Fruit fly (Drosophila melanogaster) whole organism, wandering third instar larva: ENCODE data around the gene CG32271.
A peak's percentile ranks its signal among the peaks of the same experiment; 100 is the strongest.

ENCODE experiments used
- Abd-B ChIP-seq: fragments of >200 bp; optimal IDR thresholded peaks from 2 replicates; lab custom pipeline; 2017; ENCODE audit warnings: missing biosample characterization, missing genetic modification characterization
- CG32264 ChIP-seq: fragments of 200-800 bp; sonication (Bioruptor generic); optimal IDR thresholded peaks from 2 replicates; lab custom pipeline; 2016; ENCODE audit warnings: missing biosample characterization, missing genetic modification characterization
- CG9705 ChIP-seq: fragments of 200-800 bp; sonication (Bioruptor generic); optimal IDR thresholded peaks from 2 replicates; lab custom pipeline; 2018; ENCODE audit warnings: missing biosample characterization, mild to moderate bottlenecking, missing genetic modification characterization
- CrebA ChIP-seq: fragments of 200-800 bp; sonication (Bioruptor generic); optimal IDR thresholded peaks from 2 replicates; lab custom pipeline; 2016; ENCODE audit warnings: missing biosample characterization, mild to moderate bottlenecking, missing genetic modification characterization, borderline replicate concordance
- Dfd ChIP-seq: fragments of >200 bp; optimal IDR thresholded peaks from 2 replicates; lab custom pipeline; 2017; ENCODE audit warnings: missing biosample characterization, missing genetic modification characterization
- Dif ChIP-seq: fragments of 200-275, 200-300 bp; sonication (Bioruptor generic); optimal IDR thresholded peaks from 2 replicates; lab custom pipeline; 2018; ENCODE audit warnings: missing biosample characterization, missing genetic modification characterization; ENCODE audit not compliant: partially characterized antibody
- GATAd ChIP-seq: sonication (Bioruptor generic); optimal IDR thresholded peaks from 2 replicates; lab custom pipeline; 2016; ENCODE audit warnings: missing biosample characterization, missing genetic modification characterization
- HLH106 ChIP-seq: fragments of 200-800 bp; optimal IDR thresholded peaks from 3 replicates; lab custom pipeline; 2019; ENCODE audit warnings: missing biosample characterization, mild to moderate bottlenecking, missing genetic modification characterization, moderate library complexity
- Hnf4 ChIP-seq: fragments of 200-800 bp; sonication (Bioruptor generic); optimal IDR thresholded peaks from 2 replicates; lab custom pipeline; 2016; ENCODE audit warnings: missing biosample characterization, mild to moderate bottlenecking, missing genetic modification characterization
- Hr78 ChIP-seq: fragments of >200 bp; optimal IDR thresholded peaks from 2 replicates; lab custom pipeline; 2017; ENCODE audit warnings: missing biosample characterization, missing genetic modification characterization
- Hr83 ChIP-seq: fragments of 200-300 bp; sonication (Bioruptor generic); optimal IDR thresholded peaks from 2 replicates; lab custom pipeline; 2016; ENCODE audit warnings: missing biosample characterization, mild to moderate bottlenecking, missing genetic modification characterization, moderate library complexity; ENCODE audit not compliant: poor library complexity, severe bottlenecking
- Jra ChIP-seq: sonication (Bioruptor generic); optimal IDR thresholded peaks from 2 replicates; lab custom pipeline; 2016; ENCODE audit warnings: missing biosample characterization, missing genetic modification characterization
- Mio ChIP-seq: sonication (Bioruptor generic); optimal IDR thresholded peaks from 2 replicates; lab custom pipeline; 2016; ENCODE audit warnings: missing biosample characterization, missing genetic modification characterization
- Myc ChIP-seq: fragments of >200 bp; optimal IDR thresholded peaks from 2 replicates; lab custom pipeline; 2017
- N ChIP-seq: fragments of >200 bp; optimal IDR thresholded peaks from 2 replicates; lab custom pipeline; 2018; ENCODE audit warnings: missing biosample characterization, missing external identifiers, missing genetic modification characterization
- OdsH ChIP-seq: fragments of 200-800 bp; sonication (Bioruptor generic); optimal IDR thresholded peaks from 2 replicates; lab custom pipeline; 2016; ENCODE audit warnings: missing biosample characterization, mild to moderate bottlenecking, missing genetic modification characterization
- Rel ChIP-seq, 2 experiments: fragments of 200-800 bp; sonication (Bioruptor generic) in 1 of 2; optimal IDR thresholded peaks; 2 replicates in 1 of 2; 3 replicates in 1 of 2; lab custom pipeline; 2016 to 2019; ENCODE audit warnings: mild to moderate bottlenecking in 2 of 2, missing biosample characterization in 2 of 2, missing genetic modification characterization in 2 of 2, moderate library complexity in 1 of 2
- Sp1 ChIP-seq: fragments of 200-800 bp; sonication (Bioruptor generic); optimal IDR thresholded peaks from 3 replicates; lab custom pipeline; 2019; ENCODE audit warnings: missing biosample characterization, mild to moderate bottlenecking, missing genetic modification characterization, moderate library complexity
- Vsx2 ChIP-seq: fragments of 200-300, 225-300 bp; sonication (Bioruptor generic); optimal IDR thresholded peaks from 2 replicates; lab custom pipeline; 2018; ENCODE audit warnings: missing biosample characterization, missing genetic modification characterization; ENCODE audit not compliant: partially characterized antibody
- br ChIP-seq: fragments of 200-800 bp; sonication (Bioruptor generic); optimal IDR thresholded peaks from 2 replicates; lab custom pipeline; 2016; ENCODE audit warnings: missing biosample characterization, missing genetic modification characterization
- brk ChIP-seq: fragments of 200-800 bp; sonication (Bioruptor generic); optimal IDR thresholded peaks from 2 replicates; lab custom pipeline; 2016; ENCODE audit warnings: missing biosample characterization, mild to moderate bottlenecking, missing genetic modification characterization
- dl ChIP-seq, 2 experiments: fragments of 175-275, 200-275 bp in 1 of 2; fragments of 200-275 bp in 1 of 2; sonication (Bioruptor generic); optimal IDR thresholded peaks; lab custom pipeline; 2018; ENCODE audit warnings: mild to moderate bottlenecking in 2 of 2, missing biosample characterization in 2 of 2, missing genetic modification characterization in 2 of 2, moderate library complexity in 2 of 2; ENCODE audit not compliant: partially characterized antibody in 2 of 2, insufficient read depth in 1 of 2
- dmrt93B ChIP-seq: fragments of 200-800 bp; sonication (Bioruptor generic); optimal IDR thresholded peaks from 2 replicates; lab custom pipeline; 2018; ENCODE audit warnings: missing biosample characterization, mild to moderate bottlenecking, missing genetic modification characterization
- dsf ChIP-seq: sonication (Bioruptor generic); optimal IDR thresholded peaks from 2 replicates; lab custom pipeline; 2016; ENCODE audit warnings: missing biosample characterization, missing genetic modification characterization, borderline replicate concordance
- ey ChIP-seq: fragments of 200-800 bp; sonication (Bioruptor generic); optimal IDR thresholded peaks from 2 replicates; lab custom pipeline; 2016; ENCODE audit warnings: missing biosample characterization, missing genetic modification characterization
- foxo ChIP-seq, 2 experiments: fragments of 200-800 bp; sonication (Bioruptor generic); optimal IDR thresholded peaks; 2 replicates in 1 of 2; 3 replicates in 1 of 2; lab custom pipeline; 2016 to 2017; ENCODE audit warnings: missing biosample characterization in 2 of 2, missing genetic modification characterization in 2 of 2
- fru ChIP-seq: fragments of 200-800 bp; sonication (Bioruptor generic); optimal IDR thresholded peaks from 3 replicates; lab custom pipeline; 2016; ENCODE audit warnings: missing biosample characterization, mild to moderate bottlenecking, missing genetic modification characterization
- h ChIP-seq: fragments of 200-800 bp; sonication (Bioruptor generic); optimal IDR thresholded peaks from 3 replicates; lab custom pipeline; 2016; ENCODE audit warnings: missing biosample characterization, mild to moderate bottlenecking, missing genetic modification characterization
- jim ChIP-seq: fragments of 175-275, 200-325 bp; sonication (Bioruptor generic); optimal IDR thresholded peaks from 2 replicates; lab custom pipeline; 2016; ENCODE audit warnings: missing biosample characterization, mild to moderate bottlenecking, missing genetic modification characterization
- lola ChIP-seq: fragments of >200 bp; optimal IDR thresholded peaks from 2 replicates; lab custom pipeline; 2017; ENCODE audit warnings: missing biosample characterization, missing genetic modification characterization
- pan ChIP-seq: fragments of >200 bp; optimal IDR thresholded peaks from 2 replicates; lab custom pipeline; 2017
- psq ChIP-seq: fragments of 200-800 bp; sonication (Bioruptor generic); optimal IDR thresholded peaks from 3 replicates; lab custom pipeline; 2017; ENCODE audit warnings: missing biosample characterization, mild to moderate bottlenecking, missing genetic modification characterization, moderate library complexity
- rgr ChIP-seq: fragments of 200-800 bp; sonication (Bioruptor generic); optimal IDR thresholded peaks from 3 replicates; lab custom pipeline; 2016; ENCODE audit warnings: missing biosample characterization, mild to moderate bottlenecking, missing genetic modification characterization
- sage ChIP-seq: fragments of 200-800 bp; sonication (Bioruptor generic); optimal IDR thresholded peaks from 2 replicates; lab custom pipeline; 2016; ENCODE audit warnings: missing biosample characterization, mild to moderate bottlenecking, missing genetic modification characterization
- sv ChIP-seq: fragments of 200-800 bp; sonication (Bioruptor generic); optimal IDR thresholded peaks from 3 replicates; lab custom pipeline; 2016; ENCODE audit warnings: missing biosample characterization, missing genetic modification characterization
- tai ChIP-seq: sonication (Bioruptor generic); optimal IDR thresholded peaks from 2 replicates; lab custom pipeline; 2016; ENCODE audit warnings: missing biosample characterization, missing genetic modification characterization
- usp ChIP-seq: fragments of >200 bp; optimal IDR thresholded peaks from 2 replicates; lab custom pipeline; 2017; ENCODE audit warnings: missing biosample characterization, missing genetic modification characterization
- woc ChIP-seq: sonication (Bioruptor generic); optimal IDR thresholded peaks from 2 replicates; lab custom pipeline; 2016; ENCODE audit warnings: missing biosample characterization, mild to moderate bottlenecking, missing genetic modification characterization

CG32271 gene

DNA sequence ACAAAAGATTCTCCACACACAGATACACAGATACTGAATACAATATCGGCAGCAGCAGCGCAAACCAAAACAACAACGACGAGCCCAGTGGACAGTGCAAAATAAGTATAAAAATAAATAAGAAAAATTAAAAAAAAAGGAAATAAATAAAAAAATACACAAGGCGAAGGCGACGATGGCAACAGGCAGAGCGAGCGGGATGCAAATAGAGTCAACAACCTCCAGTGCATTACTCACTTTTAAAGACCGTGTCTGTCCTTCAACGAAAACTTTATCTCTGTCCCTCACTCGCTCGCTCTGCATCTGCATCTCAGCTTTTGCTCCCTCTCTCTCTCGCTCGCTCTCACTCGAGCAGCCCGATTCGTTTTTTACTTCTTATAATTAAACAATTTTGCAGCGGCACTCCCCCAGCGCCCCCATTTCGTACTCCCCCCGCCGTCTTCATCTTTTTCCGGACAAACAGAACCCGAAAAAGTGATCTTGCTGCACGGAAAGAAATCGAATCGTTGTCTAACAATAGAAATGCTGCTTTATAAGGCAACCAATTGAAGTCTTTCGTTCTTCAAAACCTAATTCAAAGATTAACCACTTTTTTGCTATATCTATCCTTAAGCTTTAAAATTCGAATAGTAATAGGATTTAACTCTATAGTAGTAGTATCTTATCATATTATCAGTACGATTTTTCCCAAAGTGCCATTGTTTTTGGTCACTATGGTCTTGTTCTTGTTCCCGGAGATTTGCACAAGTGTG is 43.6 kb upstream of the CG32271 start:
- TF ChIP-seq dl (GFP tag; optimal IDR thresholded peaks at IDR 0.05; lab: Kevin White, UChicago; ENCODE audit: insufficient read depth in 1 of 2, partially characterized antibody in 2 of 2) = peak; percentile 32 to 59
- peak; percentile 58 for TF ChIP-seq Hnf4 (GFP tag; lab: Kevin White, UChicago)
- no peak for TF ChIP-seq pan (lab: Kevin White, UChicago)
- TF ChIP-seq Dif (GFP tag; lab: Kevin White, UChicago) = peak; percentile 61
- TF ChIP-seq Sp1 (GFP tag; lab: Kevin White, UChicago) = peak; percentile 99
- TF ChIP-seq Hr83 (GFP tag; lab: Kevin White, UChicago) = peak; percentile 63
- TF ChIP-seq Mio (GFP tag; lab: Kevin White, UChicago) = no peak
- no peak for TF ChIP-seq sv (GFP tag; lab: Kevin White, UChicago)
- peak; percentile 89 for TF ChIP-seq Jra (GFP tag; lab: Kevin White, UChicago)
- TF ChIP-seq CrebA (GFP tag; lab: Kevin White, UChicago) = peak; percentile 99
- peak; percentile 82 for TF ChIP-seq CG32264 (GFP tag; lab: Kevin White, UChicago)
- no peak for TF ChIP-seq Abd-B
- no peak for TF ChIP-seq usp
- peak; percentile 73 for TF ChIP-seq dmrt93B (GFP tag; lab: Kevin White, UChicago)
- TF ChIP-seq lola = no peak
- peak; percentile 89 for TF ChIP-seq h
- TF ChIP-seq ey (GFP tag; lab: Kevin White, UChicago) = peak; percentile 96
- TF ChIP-seq CG9705 (GFP tag; lab: Kevin White, UChicago) = peak; percentile 69
- no peak for TF ChIP-seq dsf (GFP tag; lab: Kevin White, UChicago)
- TF ChIP-seq N = no peak
- TF ChIP-seq Dfd (GFP tag; lab: Kevin White, UChicago) = no peak
- no peak for TF ChIP-seq Myc (lab: Kevin White, UChicago)
- peak; percentile 90 for TF ChIP-seq br (GFP tag; lab: Kevin White, UChicago)
- TF ChIP-seq Vsx2 = no peak
- TF ChIP-seq woc (GFP tag; lab: Kevin White, UChicago) = peak; percentile 86
- TF ChIP-seq psq = peak; percentile 87
- TF ChIP-seq Rel (GFP tag; optimal IDR thresholded peaks at IDR 0.05; lab: Kevin White, UChicago) = peak; percentile 100
- peak; percentile 91 for TF ChIP-seq Rel (tag; optimal IDR thresholded peaks at IDR 0.05; lab: Kevin White, UChicago)
- peak; percentile 88 for TF ChIP-seq rgr (GFP tag; lab: Kevin White, UChicago)
- TF ChIP-seq Hr78 (GFP tag; lab: Kevin White, UChicago) = no peak
- peak; percentile 80 for TF ChIP-seq tai (GFP tag; lab: Kevin White, UChicago)
- TF ChIP-seq brk (GFP tag; lab: Kevin White, UChicago) = peak; percentile 89
- TF ChIP-seq OdsH (GFP tag; lab: Kevin White, UChicago) = peak; percentile 85
- TF ChIP-seq jim (GFP tag; lab: Kevin White, UChicago) = peak; percentile 99
- TF ChIP-seq HLH106 = peak; percentile 90
- peak; percentile 25 for TF ChIP-seq GATAd (GFP tag; lab: Kevin White, UChicago)
- TF ChIP-seq sage = peak; percentile 97
- peak; percentile 74 to 95 for TF ChIP-seq foxo (GFP tag; optimal IDR thresholded peaks at IDR 0.05; lab: Kevin White, UChicago)
- TF ChIP-seq fru = peak; percentile 96

DNA sequence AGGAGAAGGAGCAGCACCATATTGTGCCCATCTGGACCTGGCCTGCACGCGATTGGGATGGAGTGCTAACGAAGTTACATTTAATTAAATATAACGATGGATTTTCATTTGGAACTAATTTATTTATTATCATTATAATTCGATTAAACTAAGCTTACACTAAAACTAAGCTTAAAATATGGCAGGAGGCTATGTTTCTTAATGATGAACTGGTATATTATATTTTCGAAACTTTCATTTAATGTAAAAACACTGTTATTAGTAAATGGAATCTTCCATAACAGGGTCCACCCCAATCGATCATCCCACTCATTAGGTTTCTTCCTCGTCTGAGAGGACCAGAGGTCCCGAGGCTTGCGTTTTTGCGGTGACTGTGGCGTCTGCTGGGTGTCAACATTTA is 42.2 kb upstream of the CG32271 start:
- TF ChIP-seq tai (GFP tag; lab: Kevin White, UChicago) = peak; percentile 52
- peak; percentile 67 for TF ChIP-seq psq
- TF ChIP-seq N = no peak
- no peak for TF ChIP-seq usp
- no peak for TF ChIP-seq sv (GFP tag; lab: Kevin White, UChicago)
- no peak for TF ChIP-seq lola
- peak; percentile 88 for TF ChIP-seq fru
- peak; percentile 86 for TF ChIP-seq OdsH (GFP tag; lab: Kevin White, UChicago)
- peak; percentile 91 for TF ChIP-seq Sp1 (GFP tag; lab: Kevin White, UChicago)
- TF ChIP-seq ey (GFP tag; lab: Kevin White, UChicago) = peak; percentile 73
- TF ChIP-seq pan (lab: Kevin White, UChicago) = no peak
- peak; percentile 61 for TF ChIP-seq Hnf4 (GFP tag; lab: Kevin White, UChicago)
- TF ChIP-seq sage = peak; percentile 43
- no peak for TF ChIP-seq Mio (GFP tag; lab: Kevin White, UChicago)
- TF ChIP-seq dmrt93B (GFP tag; lab: Kevin White, UChicago) = peak; percentile 42
- no peak for TF ChIP-seq Dif (GFP tag; lab: Kevin White, UChicago)
- peak; percentile 70 for TF ChIP-seq rgr (GFP tag; lab: Kevin White, UChicago)
- TF ChIP-seq Abd-B = no peak
- TF ChIP-seq brk (GFP tag; lab: Kevin White, UChicago) = peak; percentile 72
- TF ChIP-seq CG32264 (GFP tag; lab: Kevin White, UChicago) = peak; percentile 28
- TF ChIP-seq h = peak; percentile 71
- peak; percentile 86 for TF ChIP-seq br (GFP tag; lab: Kevin White, UChicago)
- no peak for TF ChIP-seq Jra (GFP tag; lab: Kevin White, UChicago)
- no peak for TF ChIP-seq Hr78 (GFP tag; lab: Kevin White, UChicago)
- peak; percentile 25 for TF ChIP-seq Rel (GFP tag; optimal IDR thresholded peaks at IDR 0.05; lab: Kevin White, UChicago)
- peak; percentile 17 for TF ChIP-seq Rel (tag; optimal IDR thresholded peaks at IDR 0.05; lab: Kevin White, UChicago)
- no peak for TF ChIP-seq dl (GFP tag; optimal IDR thresholded peaks at IDR 0.05; lab: Kevin White, UChicago; ENCODE audit: insufficient read depth in 1 of 2, partially characterized antibody in 2 of 2)
- TF ChIP-seq woc (GFP tag; lab: Kevin White, UChicago) = peak; percentile 38
- TF ChIP-seq GATAd (GFP tag; lab: Kevin White, UChicago) = no peak
- TF ChIP-seq Dfd (GFP tag; lab: Kevin White, UChicago) = no peak
- TF ChIP-seq jim (GFP tag; lab: Kevin White, UChicago) = no peak
- peak; percentile 78 for TF ChIP-seq CrebA (GFP tag; lab: Kevin White, UChicago)
- no peak for TF ChIP-seq Vsx2
- TF ChIP-seq HLH106 = peak; percentile 83
- TF ChIP-seq CG9705 (GFP tag; lab: Kevin White, UChicago) = peak; percentile 46
- no peak for TF ChIP-seq Hr83 (GFP tag; lab: Kevin White, UChicago)
- TF ChIP-seq foxo (GFP tag; optimal IDR thresholded peaks at IDR 0.05; lab: Kevin White, UChicago) = peak in 1 of 2 experiments; percentile 73
- TF ChIP-seq dsf (GFP tag; lab: Kevin White, UChicago) = no peak
- TF ChIP-seq Myc (lab: Kevin White, UChicago) = no peak
